Worm (Caenorhabditis elegans) whole organism, midembryonic: ENCODE results near the gene F29B9.1.
A peak's percentile ranks its signal among the peaks of the same experiment; 100 is the strongest.

Experiments
- T22C8.4 ChIP-seq: fragments of 200-800 bp; sonication (Bioruptor generic); IDR thresholded peaks from 2 replicates; pipeline ENCODE4 v1.3.6; 2022; ENCODE audit warnings: missing genetic modification characterization, missing compliant biosample characterization
- cog-1 ChIP-seq: sonication (generic microtip); optimal IDR thresholded peaks from 2 replicates; lab custom pipeline; 2016; ENCODE audit warnings: missing genetic modification characterization, missing compliant biosample characterization
- flt-1 ChIP-seq: fragments of 200-800 bp; sonication (Bioruptor generic); IDR thresholded peaks from 2 replicates; pipeline ENCODE4 v1.3.6; 2022; ENCODE audit warnings: missing genetic modification characterization, missing compliant biosample characterization
- klf-2 ChIP-seq: fragments of 200-800 bp; sonication (Bioruptor generic); conservative IDR thresholded peaks from 2 replicates; pipeline ENCODE4 v1.3.6; 2022; ENCODE audit warnings: missing genetic modification reagents, missing genetic modification characterization, missing compliant biosample characterization
- med-1 ChIP-seq: sonication (generic microtip); optimal IDR thresholded peaks from 2 replicates; lab custom pipeline; 2017; ENCODE audit warnings: missing genetic modification characterization, mild to moderate bottlenecking, missing compliant biosample characterization, antibody characterized with exemption, missing genetic modification reagents; ENCODE audit not compliant: insufficient read depth
- ref-1 ChIP-seq: fragments of 200-800 bp; sonication (Bioruptor generic); conservative IDR thresholded peaks from 2 replicates; pipeline ENCODE4 v1.3.6; 2022; ENCODE audit warnings: missing genetic modification reagents, missing genetic modification characterization, missing compliant biosample characterization
- tab-1 ChIP-seq: fragments of 200-800 bp; sonication (Bioruptor generic); IDR thresholded peaks from 2 replicates; pipeline ENCODE4 v1.3.6; 2022; ENCODE audit warnings: missing genetic modification characterization, missing compliant biosample characterization
- ztf-23 ChIP-seq: fragments of 200-800 bp; sonication (Bioruptor generic); IDR thresholded peaks from 2 replicates; pipeline ENCODE4 v1.3.6; 2022; ENCODE audit warnings: missing genetic modification reagents, missing genetic modification characterization, missing compliant biosample characterization
- ztf-29 ChIP-seq: fragments of 200-800 bp; sonication (Bioruptor generic); IDR thresholded peaks from 2 replicates; pipeline ENCODE4 v1.3.6; 2022; ENCODE audit warnings: missing genetic modification reagents, missing genetic modification characterization, missing compliant biosample characterization

Gene F29B9.1

ce11 chrIV:4660151-4661041, 4.8 kb upstream of the F29B9.1 start, which contains the start of the genes F29B9.11 and jmjd-1.2:
F29B9.11 (minus strand) TSS chrIV:4660201.
jmjd-1.2 (plus strand) TSS chrIV:4660991.
- TF ChIP-seq klf-2 (GFP tag; lab: Robert Waterston, UW) (0 out of 2 replicates have a peak, but pooled peaks have one; percentile 24), T22C8.4 (GFP tag; lab: Robert Waterston, UW) (peak; percentile 41; the same call in 1 of the 2 replicates), ztf-23 (GFP tag; lab: Robert Waterston, UW) (peak; percentile 84), cog-1 (tag; lab: Kevin White, UChicago) (peak; percentile 88), med-1 (GFP tag; lab: Kevin White, UChicago) (no peak), ref-1 (GFP tag; lab: Robert Waterston, UW) (no peak), flt-1 (GFP tag; lab: Robert Waterston, UW) (peak; percentile 86), ztf-29 (GFP tag; lab: Robert Waterston, UW) (peak; percentile 57; the same call in 1 of the 2 replicates), tab-1 (GFP tag; lab: Robert Waterston, UW) (no peak)

ce11 chrIV:4667383-4667782, 2.2 kb downstream of the F29B9.1 start:
- TF ChIP-seq T22C8.4 (GFP tag; lab: Robert Waterston, UW) (no peak), ztf-23 (GFP tag; lab: Robert Waterston, UW) (no peak), flt-1 (GFP tag; lab: Robert Waterston, UW) (no peak), tab-1 (GFP tag; lab: Robert Waterston, UW) (no peak), klf-2 (GFP tag; lab: Robert Waterston, UW) (no peak), cog-1 (tag; lab: Kevin White, UChicago) (no peak), ztf-29 (GFP tag; lab: Robert Waterston, UW) (no peak), ref-1 (GFP tag; lab: Robert Waterston, UW) (no peak), med-1 (GFP tag; lab: Kevin White, UChicago) (no peak)

ce11 chrIV:4667835-4668234, 2.7 kb downstream of the F29B9.1 start:
- TF ChIP-seq med-1 (GFP tag; lab: Kevin White, UChicago): no peak
- no peak for TF ChIP-seq tab-1 (GFP tag; lab: Robert Waterston, UW)

- TF ChIP-seq cog-1 (tag; lab: Kevin White, UChicago) (no peak), ztf-23 (GFP tag; lab: Robert Waterston, UW) (no peak), ref-1 (GFP tag; lab: Robert Waterston, UW) (no peak), T22C8.4 (GFP tag; lab: Robert Waterston, UW) (no peak)
Observed at ce11 chrIV:4669242-4669641, 4.1 kb downstream of the F29B9.1 start, which contains the start of gene F29B9.12. F29B9.12 (plus strand) TSS chrIV:4669542.

ce11 chrIV:4673332-4673731, 8.2 kb downstream of the F29B9.1 start:
- no peak for TF ChIP-seq ztf-29 (GFP tag; lab: Robert Waterston, UW)
- TF ChIP-seq flt-1 (GFP tag; lab: Robert Waterston, UW): no peak
- TF ChIP-seq klf-2 (GFP tag; lab: Robert Waterston, UW): no peak
- no peak for TF ChIP-seq T22C8.4 (GFP tag; lab: Robert Waterston, UW)
- no peak for TF ChIP-seq ref-1 (GFP tag; lab: Robert Waterston, UW)
- no peak for TF ChIP-seq cog-1 (tag; lab: Kevin White, UChicago)
- TF ChIP-seq med-1 (GFP tag; lab: Kevin White, UChicago): no peak
- TF ChIP-seq tab-1 (GFP tag; lab: Robert Waterston, UW): no peak
- no peak for TF ChIP-seq ztf-23 (GFP tag; lab: Robert Waterston, UW)

- TF ChIP-seq ref-1 (GFP tag; lab: Robert Waterston, UW) (no peak), cog-1 (tag; lab: Kevin White, UChicago) (no peak), ztf-23 (GFP tag; lab: Robert Waterston, UW) (no peak), klf-2 (GFP tag; lab: Robert Waterston, UW) (no peak), flt-1 (GFP tag; lab: Robert Waterston, UW) (no peak), T22C8.4 (GFP tag; lab: Robert Waterston, UW) (no peak), tab-1 (GFP tag; lab: Robert Waterston, UW) (no peak), ztf-29 (GFP tag; lab: Robert Waterston, UW) (no peak), med-1 (GFP tag; lab: Kevin White, UChicago) (no peak)
Observed at ce11 chrIV:4674322-4674721, 9.1 kb downstream of the F29B9.1 start.

- TF ChIP-seq cog-1 (tag; lab: Kevin White, UChicago) (no peak), med-1 (GFP tag; lab: Kevin White, UChicago) (no peak), klf-2 (GFP tag; lab: Robert Waterston, UW) (no peak), ztf-29 (GFP tag; lab: Robert Waterston, UW) (no peak), ref-1 (GFP tag; lab: Robert Waterston, UW) (no peak), flt-1 (GFP tag; lab: Robert Waterston, UW) (no peak), T22C8.4 (GFP tag; lab: Robert Waterston, UW) (no peak)
Observed at ce11 chrIV:4678718-4679117, 13.5 kb downstream of the F29B9.1 start, which contains the start of gene kin-36. kin-36 (plus strand) TSS chrIV:4679018.

- TF ChIP-seq ref-1 (GFP tag; lab: Robert Waterston, UW) (no peak), cog-1 (tag; lab: Kevin White, UChicago) (no peak), ztf-29 (GFP tag; lab: Robert Waterston, UW) (no peak), med-1 (GFP tag; lab: Kevin White, UChicago) (no peak), tab-1 (GFP tag; lab: Robert Waterston, UW) (no peak), T22C8.4 (GFP tag; lab: Robert Waterston, UW) (no peak), flt-1 (GFP tag; lab: Robert Waterston, UW) (no peak), ztf-23 (GFP tag; lab: Robert Waterston, UW) (no peak), klf-2 (GFP tag; lab: Robert Waterston, UW) (no peak)
Observed at ce11 chrIV:4683149-4683548, 18.0 kb downstream of the F29B9.1 start.
